Fruit fly (Drosophila melanogaster): ENCODE data around the gene CG14456.

Gene CG14456

dm6 chr3L:22646007-22646406, 41.0 kb upstream of the CG14456 start, which contains the start of gene CG33767:
Gene CG33767, plus strand, starts transcription at chr3L:22646307.
- TF ChIP-seq CG4424 (GFP tag; optimal IDR thresholded peaks at IDR 0.05), result no peak
- TF ChIP-seq pho (GFP tag; optimal IDR thresholded peaks at IDR 0.05), result no peak
- TF ChIP-seq pb (GFP tag; optimal IDR thresholded peaks at IDR 0.05), result no peak
- TF ChIP-seq Sry-β (GFP tag; optimal IDR thresholded peaks at IDR 0.05), result no peak
- no peak for TF ChIP-seq croc (GFP tag; conservative IDR thresholded peaks at IDR 0.05)
- TF ChIP-seq Hr39 (optimal IDR thresholded peaks at IDR 0.05), result no peak
- TF ChIP-seq pzg (GFP tag; optimal IDR thresholded peaks at IDR 0.05), result no peak
- TF ChIP-seq D19A (tag; optimal IDR thresholded peaks at IDR 0.05), result no peak
- no peak for TF ChIP-seq Bdp1 (GFP tag; optimal IDR thresholded peaks at IDR 0.05)
- TF ChIP-seq CG7963 (GFP tag; IDR thresholded peaks at IDR 0.05; ENCODE audit: partially characterized antibody), result no peak

dm6 chr3L:22646863-22647262, 40.2 kb upstream of the CG14456 start, which contains the start of gene CG33768:
Gene CG33768, plus strand, starts transcription at chr3L:22647163.
- no peak for TF ChIP-seq bigmax (GFP tag; optimal IDR thresholded peaks at IDR 0.05)
- TF ChIP-seq Asciz (GFP tag; optimal IDR thresholded peaks at IDR 0.05), result no peak
- TF ChIP-seq vfl (GFP tag; optimal IDR thresholded peaks at IDR 0.05), result no peak
- no peak for TF ChIP-seq Ets97D (GFP tag; optimal IDR thresholded peaks at IDR 0.05)
- TF ChIP-seq CG18619 (GFP tag; optimal IDR thresholded peaks at IDR 0.05), result no peak
- TF ChIP-seq CG2889 (GFP tag; IDR thresholded peaks at IDR 0.05), result no peak
- no peak for TF ChIP-seq HmgZ (tag; optimal IDR thresholded peaks at IDR 0.05)
- no peak for TF ChIP-seq H2.0 (GFP tag; IDR thresholded peaks at IDR 0.05)
- no peak for TF ChIP-seq CG2199 (GFP tag; IDR thresholded peaks at IDR 0.05)
- TF ChIP-seq CG15269 (tag; optimal IDR thresholded peaks at IDR 0.05), result no peak
- no peak for TF ChIP-seq Opbp (GFP tag; IDR thresholded peaks at IDR 0.05; ENCODE audit: partially characterized antibody)
- TF ChIP-seq CG11085 (GFP tag; IDR thresholded peaks at IDR 0.05), result no peak

dm6 chr3L:22647627-22648026, 39.4 kb upstream of the CG14456 start, which contains the start of gene CG33769:
Gene CG33769, plus strand, starts transcription at chr3L:22647927.
- no peak for TF ChIP-seq Dref (GFP tag; IDR thresholded peaks at IDR 0.05)
- TF ChIP-seq CG7357 (GFP tag; IDR thresholded peaks at IDR 0.05), result no peak
- no peak for TF ChIP-seq Chrac-16 (GFP tag; optimal IDR thresholded peaks at IDR 0.05)
- no peak for TF ChIP-seq Dll (GFP tag; IDR thresholded peaks at IDR 0.05; ENCODE audit: partially characterized antibody)
- TF ChIP-seq CG1792 (GFP tag; optimal IDR thresholded peaks at IDR 0.05), result no peak

- TF ChIP-seq CG2202 (tag; optimal IDR thresholded peaks at IDR 0.05), result no peak
Observed at dm6 chr3L:22648372-22648771, 38.6 kb upstream of the CG14456 start, which contains the start of gene CG33770. Gene CG33770, plus strand, starts transcription at chr3L:22648672.

dm6 chr3L:22649096-22649495, 37.9 kb upstream of the CG14456 start, which contains the start of gene CG33771:
Gene CG33771, plus strand, starts transcription at chr3L:22649396.
- no peak for TF ChIP-seq CG6765 (GFP tag; optimal IDR thresholded peaks at IDR 0.05)
- no peak for TF ChIP-seq Mes4 (GFP tag; optimal IDR thresholded peaks at IDR 0.05)
- TF ChIP-seq Poxn (GFP tag; IDR thresholded peaks at IDR 0.05), result no peak
- no peak for TF ChIP-seq Dip2 (GFP tag; IDR thresholded peaks at IDR 0.05)
- TF ChIP-seq CG12391 (tag; optimal IDR thresholded peaks at IDR 0.05), result no peak
- TF ChIP-seq grn (GFP tag; optimal IDR thresholded peaks at IDR 0.05), result no peak
- no peak for TF ChIP-seq ham (GFP tag; IDR thresholded peaks at IDR 0.05)
- TF ChIP-seq croc (GFP tag; conservative IDR thresholded peaks at IDR 0.05), result no peak
- TF ChIP-seq CG1603 (tag; optimal IDR thresholded peaks at IDR 0.05), result no peak
- no peak for TF ChIP-seq HLH3B (GFP tag; IDR thresholded peaks at IDR 0.05)
